Fruit fly (Drosophila melanogaster): ENCODE measurements around the gene CG33181.

The CG33181 gene

DNA sequence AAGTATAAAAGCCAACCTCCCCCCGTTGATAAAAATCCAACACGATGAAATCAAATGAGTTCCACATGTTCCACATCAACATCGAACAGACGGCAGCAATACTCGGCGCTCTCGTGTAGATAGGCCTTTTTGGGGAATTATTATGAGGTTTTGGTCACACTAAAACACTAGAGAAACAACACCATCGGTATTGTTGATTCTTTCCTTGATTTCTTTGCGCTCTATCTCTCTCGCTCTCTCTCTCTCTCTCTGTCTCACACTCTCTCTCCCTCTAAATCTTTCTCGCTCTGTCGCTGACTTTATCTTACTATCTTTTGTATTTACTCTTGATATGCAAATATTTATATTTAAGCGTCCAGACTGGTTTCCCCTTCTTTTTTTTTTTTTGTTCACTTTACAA lies 21.6 kb downstream of the CG33181 start:
- TF ChIP-seq Hr4 (GFP tag; optimal IDR thresholded peaks at IDR 0.05): no peak
- 0 out of 3 replicates have a peak, but pooled peaks have one; percentile 27 for TF ChIP-seq CG6163 (GFP tag; IDR thresholded peaks at IDR 0.05)
- TF ChIP-seq Eip78C (GFP tag): peak; percentile 72
- TF ChIP-seq CG6854 (GFP tag; optimal IDR thresholded peaks at IDR 0.05): no peak
- TF ChIP-seq Lpt (GFP tag; optimal IDR thresholded peaks at IDR 0.05): no peak
- TF ChIP-seq CG8319 (GFP tag; optimal IDR thresholded peaks at IDR 0.05): no peak
- no peak for TF ChIP-seq CG11294 (GFP tag; IDR thresholded peaks at IDR 0.05)
- TF ChIP-seq Hr39 (GFP tag; optimal IDR thresholded peaks at IDR 0.05): no peak
- TF ChIP-seq Hr38 (GFP tag; optimal IDR thresholded peaks at IDR 0.05): no peak
- TF ChIP-seq svp (GFP tag): peak; percentile 9
- no peak for TF ChIP-seq Eip75B (GFP tag; optimal IDR thresholded peaks at IDR 0.05)
- peak; percentile 13 to 23 for TF ChIP-seq ss (GFP tag; optimal IDR thresholded peaks at IDR 0.05)
- peak; percentile 20 for TF ChIP-seq CG6808 (GFP tag; optimal IDR thresholded peaks at IDR 0.05)
- no peak for TF ChIP-seq Eip93F (GFP tag; optimal IDR thresholded peaks at IDR 0.05)
- no peak for TF ChIP-seq CG34406 (GFP tag; optimal IDR thresholded peaks at IDR 0.05)
- TF ChIP-seq Sox14 (GFP tag; optimal IDR thresholded peaks at IDR 0.05): no peak
- TF ChIP-seq Sox102F (GFP tag; optimal IDR thresholded peaks at IDR 0.05): no peak
- TF ChIP-seq CG9139 (GFP tag; optimal IDR thresholded peaks at IDR 0.05): no peak
- no peak for TF ChIP-seq pdm3 (GFP tag; optimal IDR thresholded peaks at IDR 0.05)
- TF ChIP-seq CG1621 (tag; optimal IDR thresholded peaks at IDR 0.05): no peak
- TF ChIP-seq topi (GFP tag; optimal IDR thresholded peaks at IDR 0.05): no peak
- TF ChIP-seq CG3919 (GFP tag; optimal IDR thresholded peaks at IDR 0.05): no peak

DNA sequence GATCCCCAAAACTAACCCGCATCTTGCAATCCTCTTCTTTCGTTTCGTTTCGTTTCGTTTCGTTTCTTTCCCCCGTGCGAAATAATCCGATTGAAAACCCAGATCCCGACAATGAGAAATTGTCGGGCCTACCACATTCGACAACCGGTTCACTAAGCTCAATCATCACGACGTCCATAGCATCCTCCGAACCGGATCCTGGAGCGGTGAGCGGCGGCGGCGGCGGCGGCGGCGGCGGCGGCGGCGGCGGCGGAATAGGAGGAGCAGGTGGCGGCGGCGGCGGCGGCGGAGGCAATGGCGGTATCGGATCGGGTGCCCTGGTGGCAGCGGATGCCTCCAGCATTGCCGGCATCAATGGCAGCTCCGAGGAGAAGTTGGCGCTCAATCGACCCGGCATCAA lies 23.1 kb downstream of the CG33181 start:
- no peak for TF ChIP-seq Eip75B (GFP tag; optimal IDR thresholded peaks at IDR 0.05)
- no peak for TF ChIP-seq CG11294 (GFP tag; IDR thresholded peaks at IDR 0.05)
- no peak for TF ChIP-seq CG9139 (GFP tag; optimal IDR thresholded peaks at IDR 0.05)
- TF ChIP-seq OdsH (GFP tag; optimal IDR thresholded peaks at IDR 0.05): no peak

DNA sequence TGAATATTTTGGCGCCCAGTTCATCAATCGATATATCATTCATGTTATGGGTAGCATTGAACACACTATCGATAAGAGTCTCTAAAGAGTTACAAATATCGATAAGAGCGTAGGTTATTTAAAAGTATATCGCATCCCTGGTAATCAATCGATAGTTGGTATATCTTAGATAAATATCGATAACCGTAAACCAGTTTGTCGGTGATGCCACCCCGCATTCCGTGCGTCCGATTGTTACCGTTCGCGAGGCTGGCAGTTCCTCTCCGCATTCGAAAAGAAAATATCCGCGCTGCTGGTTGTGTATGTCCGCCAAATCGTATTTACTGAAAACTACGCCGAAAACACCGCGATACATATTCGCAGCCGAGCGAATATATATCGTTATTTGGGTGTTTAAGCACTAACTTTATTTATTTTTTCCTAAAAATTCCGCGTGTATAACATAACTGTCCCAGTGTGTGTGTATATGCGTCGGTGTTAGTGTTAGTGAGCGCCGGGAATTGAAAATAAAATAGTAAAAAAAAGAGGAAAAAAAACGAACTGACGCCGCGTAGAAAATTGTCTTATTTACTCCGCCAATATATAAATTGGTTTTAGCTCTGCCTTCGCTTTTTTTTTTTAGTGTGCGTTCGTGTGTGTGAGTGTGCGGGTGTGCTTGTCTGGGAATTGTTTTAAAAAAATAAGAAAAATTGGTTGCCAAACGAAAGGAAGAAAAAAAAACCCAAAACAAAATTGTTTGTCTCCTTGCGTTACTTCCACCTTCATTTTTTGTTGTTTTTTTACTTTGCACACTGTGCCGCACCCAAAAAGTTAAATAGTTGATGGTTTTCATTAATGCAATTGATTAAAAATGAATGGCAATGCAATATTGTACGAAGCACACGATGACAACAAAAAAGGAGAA lies 28.2 kb downstream of the CG33181 start, which contains the start of gene Nrg:
Nrg (plus strand) TSS at position 253 of the 904 bp plus-strand sequence.
- 0 out of 3 replicates have a peak, but pooled peaks have one; percentile 46 for TF ChIP-seq CG8119 (GFP tag; IDR thresholded peaks at IDR 0.05)
- TF ChIP-seq svp (GFP tag): peak; percentile 51
- peak; percentile 13 for TF ChIP-seq vri (GFP tag; optimal IDR thresholded peaks at IDR 0.05)
- no peak for TF ChIP-seq CG3919 (GFP tag; optimal IDR thresholded peaks at IDR 0.05)
- TF ChIP-seq Met (GFP tag; optimal IDR thresholded peaks at IDR 0.05): peak; percentile 16
- TF ChIP-seq CG15336 (GFP tag; IDR thresholded peaks at IDR 0.05): 0 out of 2 replicates have a peak, but pooled peaks have one; percentile 11
- TF ChIP-seq fkh (GFP tag; optimal IDR thresholded peaks at IDR 0.05): peak; percentile 36
- TF ChIP-seq Lpt (GFP tag; optimal IDR thresholded peaks at IDR 0.05): no peak
- TF ChIP-seq CG6854 (GFP tag; optimal IDR thresholded peaks at IDR 0.05): peak; percentile 22
- peak; percentile 6 for TF ChIP-seq CG9139 (GFP tag; optimal IDR thresholded peaks at IDR 0.05)
- TF ChIP-seq cyc (GFP tag; optimal IDR thresholded peaks at IDR 0.05): no peak
- TF ChIP-seq esn (GFP tag; optimal IDR thresholded peaks at IDR 0.05): peak; percentile 15
- peak; percentile 36 for TF ChIP-seq CG1621 (tag; optimal IDR thresholded peaks at IDR 0.05)
- TF ChIP-seq CG7368 (GFP tag; optimal IDR thresholded peaks at IDR 0.05): peak; percentile 16
- TF ChIP-seq Eip78C (GFP tag): peak; percentile 78
- 0 out of 3 replicates have a peak, but pooled peaks have one; percentile 47 for TF ChIP-seq eg (GFP tag; IDR thresholded peaks at IDR 0.05)
- TF ChIP-seq CG6808 (GFP tag; optimal IDR thresholded peaks at IDR 0.05): peak; percentile 100
- TF ChIP-seq CG32006 (GFP tag; optimal IDR thresholded peaks at IDR 0.05): peak; percentile 3
- no peak for TF ChIP-seq CG8319 (GFP tag; optimal IDR thresholded peaks at IDR 0.05)
- TF ChIP-seq Hr4 (GFP tag; optimal IDR thresholded peaks at IDR 0.05): no peak
- TF ChIP-seq OdsH (GFP tag; optimal IDR thresholded peaks at IDR 0.05): peak; percentile 10
- peak; percentile 4 for TF ChIP-seq acj6 (GFP tag; optimal IDR thresholded peaks at IDR 0.05)
- peak in 1 of 2 experiments; percentile 7 for TF ChIP-seq ss (GFP tag; optimal IDR thresholded peaks at IDR 0.05)

All from whole organism, prepupa.